Fruit fly (Drosophila melanogaster) whole organism, embryonic: ENCODE measurements around the gene CG32708.

Experiments used
- CG10274 ChIP-seq: fragments of 200-800 bp; sonication (Bioruptor generic); optimal IDR thresholded peaks from 3 replicates; lab custom pipeline; 2017; ENCODE audit warnings: missing biosample characterization, mild to moderate bottlenecking, missing genetic modification characterization
- CG10431 ChIP-seq: fragments of 200-800 bp; sonication (Bioruptor generic); optimal IDR thresholded peaks from 3 replicates; lab custom pipeline; 2018; ENCODE audit warnings: missing biosample characterization, mild to moderate bottlenecking, missing genetic modification characterization
- CG11695 ChIP-seq: fragments of 200-800 bp; sonication (Bioruptor generic); IDR thresholded peaks from 3 replicates; pipeline ENCODE4 v1.3.6; 2022; ENCODE audit warnings: missing biosample characterization, missing genetic modification characterization
- CG13287 ChIP-seq: fragments of 200-800 bp; sonication (Bioruptor generic); IDR thresholded peaks from 2 replicates; pipeline ENCODE4 v1.3.6; 2022; ENCODE audit warnings: missing biosample characterization, missing genetic modification characterization; ENCODE audit not compliant: partially characterized antibody
- CG14441 ChIP-seq: fragments of 200-800 bp; sonication (Bioruptor generic); IDR thresholded peaks from 2 replicates; pipeline ENCODE4 v1.3.6; 2022; ENCODE audit warnings: missing biosample characterization, missing genetic modification characterization
- CG15011 ChIP-seq: fragments of 200-800 bp; sonication (Bioruptor generic); optimal IDR thresholded peaks from 3 replicates; lab custom pipeline; 2018; ENCODE audit warnings: missing biosample characterization, mild to moderate bottlenecking, missing genetic modification characterization
- CG15514 ChIP-seq: fragments of 200-800 bp; sonication (Bioruptor generic); optimal IDR thresholded peaks from 3 replicates; lab custom pipeline; 2017; ENCODE audit warnings: missing biosample characterization, missing genetic modification characterization, mild to moderate bottlenecking, moderate library complexity, missing genetic modification reagents
- CG17802 ChIP-seq: fragments of 200-800 bp; sonication (Bioruptor generic); optimal IDR thresholded peaks from 2 replicates; lab custom pipeline; 2018; ENCODE audit warnings: missing biosample characterization, mild to moderate bottlenecking, missing genetic modification characterization, moderate library complexity
- CG18599 ChIP-seq: fragments of 200-800 bp; sonication (Bioruptor generic); optimal IDR thresholded peaks from 3 replicates; lab custom pipeline; 2017; ENCODE audit warnings: missing biosample characterization, missing genetic modification characterization, mild to moderate bottlenecking, moderate library complexity, missing genetic modification reagents
- CG30403 ChIP-seq: fragments of 200-800 bp; sonication (Bioruptor generic); optimal IDR thresholded peaks from 3 replicates; lab custom pipeline; 2016; ENCODE audit warnings: missing biosample characterization, missing genetic modification characterization
- CG3847 ChIP-seq: fragments of 200-800 bp; sonication (Bioruptor generic); IDR thresholded peaks from 2 replicates; pipeline ENCODE4 v1.3.6; 2022; ENCODE audit warnings: missing biosample characterization, missing genetic modification characterization
- CG4404 ChIP-seq: fragments of 200-800 bp; sonication (Bioruptor generic); IDR thresholded peaks from 2 replicates; pipeline ENCODE4 v1.3.6; 2022; ENCODE audit warnings: missing biosample characterization, missing genetic modification characterization
- CG4707 ChIP-seq: fragments of 200-800 bp; sonication (Bioruptor generic); optimal IDR thresholded peaks from 2 replicates; lab custom pipeline; 2018; ENCODE audit warnings: missing biosample characterization, mild to moderate bottlenecking, missing genetic modification characterization, moderate library complexity
- CG5953 ChIP-seq: fragments of 200-800 bp; sonication (Bioruptor generic); IDR thresholded peaks from 2 replicates; pipeline ENCODE4 v1.3.6; 2022; ENCODE audit warnings: missing biosample characterization, missing genetic modification characterization
- CG6683 ChIP-seq: fragments of 200-800 bp; sonication (Bioruptor generic); optimal IDR thresholded peaks from 2 replicates; lab custom pipeline; 2017; ENCODE audit warnings: missing biosample characterization, mild to moderate bottlenecking, missing genetic modification characterization, missing genetic modification reagents
- CG7271 ChIP-seq: fragments of 200-800 bp; sonication (Bioruptor generic); optimal IDR thresholded peaks from 2 replicates; lab custom pipeline; 2018; ENCODE audit warnings: missing biosample characterization, mild to moderate bottlenecking, missing genetic modification characterization, moderate library complexity
- CG7556 ChIP-seq: fragments of 200-800 bp; sonication (Bioruptor generic); optimal IDR thresholded peaks from 2 replicates; lab custom pipeline; 2017; ENCODE audit warnings: missing biosample characterization, mild to moderate bottlenecking, missing genetic modification characterization
- CG7786 ChIP-seq: fragments of 200-800 bp; sonication (Bioruptor generic); optimal IDR thresholded peaks from 2 replicates; lab custom pipeline; 2016; ENCODE audit warnings: missing biosample characterization, missing genetic modification characterization
- CHES-1-like ChIP-seq: fragments of 200-800 bp; sonication (Bioruptor generic); optimal IDR thresholded peaks from 2 replicates; lab custom pipeline; 2016; ENCODE audit warnings: missing biosample characterization, missing genetic modification characterization
- CkIIα-i1 ChIP-seq: fragments of 200-800 bp; sonication (Bioruptor generic); IDR thresholded peaks from 2 replicates; pipeline ENCODE4 v1.3.6; 2022; ENCODE audit warnings: missing biosample characterization, missing genetic modification characterization
- Dek ChIP-seq: fragments of 200-800 bp; sonication (Bioruptor generic); optimal IDR thresholded peaks from 3 replicates; lab custom pipeline; 2019; ENCODE audit warnings: missing biosample characterization, mild to moderate bottlenecking, missing genetic modification characterization, moderate library complexity
- Lim3 ChIP-seq: fragments of 200-800 bp; sonication (Bioruptor generic); IDR thresholded peaks from 2 replicates; pipeline ENCODE4 v1.3.6; 2022; ENCODE audit warnings: missing biosample characterization, missing genetic modification characterization
- Meics ChIP-seq: fragments of 200-800 bp; sonication (Bioruptor generic); optimal IDR thresholded peaks from 2 replicates; lab custom pipeline; 2017; ENCODE audit warnings: missing biosample characterization, mild to moderate bottlenecking, missing genetic modification characterization
- Myb ChIP-seq: fragments of 200-800 bp; sonication (Bioruptor generic); optimal IDR thresholded peaks from 2 replicates; lab custom pipeline; 2016; ENCODE audit warnings: missing biosample characterization, missing genetic modification characterization
- Nf-YA ChIP-seq: fragments of 200-800 bp; sonication (Bioruptor generic); IDR thresholded peaks from 2 replicates; pipeline ENCODE4 v1.3.6; 2022; ENCODE audit warnings: missing biosample characterization, missing genetic modification characterization
- Optix ChIP-seq: fragments of 200-800 bp; sonication (Bioruptor generic); IDR thresholded peaks from 3 replicates; pipeline ENCODE4 v1.3.6; 2022; ENCODE audit warnings: missing biosample characterization, missing genetic modification characterization
- Spps ChIP-seq: fragments of 200-800 bp; sonication (Bioruptor generic); optimal IDR thresholded peaks from 2 replicates; lab custom pipeline; 2018; ENCODE audit warnings: missing biosample characterization, mild to moderate bottlenecking, missing genetic modification characterization
- bbx ChIP-seq: fragments of 200-800 bp; sonication (Bioruptor generic); IDR thresholded peaks from 2 replicates; pipeline ENCODE4 v1.3.6; 2022; ENCODE audit warnings: missing biosample characterization, missing genetic modification characterization; ENCODE audit not compliant: partially characterized antibody
- bsh ChIP-seq, 2 experiments: fragments of 200-800 bp; sonication (Bioruptor generic); optimal IDR thresholded peaks; 2 replicates each; lab custom pipeline; 2017 to 2018; ENCODE audit warnings: mild to moderate bottlenecking in 2 of 2, missing biosample characterization in 2 of 2, missing genetic modification characterization in 2 of 2, moderate library complexity in 1 of 2
- caup ChIP-seq: fragments of 200-800 bp; sonication (Bioruptor generic); optimal IDR thresholded peaks from 3 replicates; lab custom pipeline; 2017; ENCODE audit warnings: missing biosample characterization, mild to moderate bottlenecking, missing genetic modification characterization, moderate library complexity; ENCODE audit not compliant: severe bottlenecking
- chm ChIP-seq: fragments of 200-800 bp; sonication (Bioruptor generic); IDR thresholded peaks from 2 replicates; pipeline ENCODE4 v1.3.6; 2022; ENCODE audit warnings: missing biosample characterization, missing genetic modification characterization
- gem ChIP-seq: fragments of 200-800 bp; sonication (Bioruptor generic); optimal IDR thresholded peaks from 2 replicates; lab custom pipeline; 2019; ENCODE audit warnings: missing biosample characterization, mild to moderate bottlenecking, missing genetic modification characterization, moderate library complexity
- gfzf ChIP-seq: fragments of 200-800 bp; sonication (Bioruptor generic); optimal IDR thresholded peaks from 2 replicates; lab custom pipeline; 2016; ENCODE audit warnings: missing biosample characterization, mild to moderate bottlenecking, missing genetic modification characterization, moderate library complexity
- gro ChIP-seq: fragments of 200-800 bp; sonication (Bioruptor generic); optimal IDR thresholded peaks from 2 replicates; lab custom pipeline; 2016; ENCODE audit warnings: missing biosample characterization, missing genetic modification characterization
- gt ChIP-seq: fragments of 200-800 bp; sonication (Bioruptor generic); IDR thresholded peaks from 2 replicates; pipeline ENCODE4 v1.3.6; 2022; ENCODE audit warnings: missing biosample characterization, missing genetic modification characterization
- jigr1 ChIP-seq: fragments of 200-800 bp; sonication (Bioruptor generic); IDR thresholded peaks from 3 replicates; pipeline ENCODE4 v1.3.6; 2022; ENCODE audit warnings: missing biosample characterization, missing genetic modification characterization
- jumu ChIP-seq: fragments of 200-800 bp; sonication (Bioruptor generic); optimal IDR thresholded peaks from 3 replicates; lab custom pipeline; 2016; ENCODE audit warnings: missing biosample characterization, missing genetic modification characterization
- mam ChIP-seq: fragments of 200-800 bp; sonication (Bioruptor generic); optimal IDR thresholded peaks from 3 replicates; lab custom pipeline; 2016; ENCODE audit warnings: missing biosample characterization, missing genetic modification characterization
- pb ChIP-seq: fragments of 200-800 bp; sonication (Bioruptor generic); optimal IDR thresholded peaks from 3 replicates; lab custom pipeline; 2016; ENCODE audit warnings: missing biosample characterization, missing genetic modification characterization
- prd ChIP-seq, 3 experiments: fragments of >200 bp in 2 of 3; fragments of 200-800 bp in 1 of 3; sonication (Bioruptor generic) in 1 of 3; optimal IDR thresholded peaks in 2 of 3; IDR thresholded peaks in 1 of 3; 2 replicates in 2 of 3; 3 replicates in 1 of 3; pipeline versions ENCODE4 v1.3.6 to Lab custom; 2017 to 2022; ENCODE audit warnings: missing biosample characterization in 1 of 3, missing genetic modification characterization in 1 of 3
- scrt ChIP-seq: fragments of 200-800 bp; sonication (Bioruptor generic); optimal IDR thresholded peaks from 2 replicates; lab custom pipeline; 2018; ENCODE audit warnings: missing biosample characterization, mild to moderate bottlenecking, missing genetic modification characterization, moderate library complexity
- sens ChIP-seq: fragments of 200-800 bp; sonication (Bioruptor generic); peaks from one replicate; lab custom pipeline; 2016; ENCODE audit warnings: missing biosample characterization, missing genetic modification characterization
- sens-2 ChIP-seq: fragments of 200-800 bp; sonication (Bioruptor generic); IDR thresholded peaks from 2 replicates; pipeline ENCODE4 v1.3.6; 2022; ENCODE audit warnings: missing biosample characterization, missing genetic modification characterization
- sim ChIP-seq: fragments of 200-800 bp; sonication (Bioruptor generic); IDR thresholded peaks from 2 replicates; pipeline ENCODE4 v1.3.6; 2022; ENCODE audit warnings: missing biosample characterization, missing genetic modification characterization
- sna ChIP-seq: fragments of 200-800 bp; sonication (Bioruptor generic); IDR thresholded peaks from 2 replicates; pipeline ENCODE4 v1.3.6; 2022; ENCODE audit warnings: missing biosample characterization, missing genetic modification characterization; ENCODE audit not compliant: partially characterized antibody
- trh ChIP-seq: fragments of 200-800 bp; sonication (Bioruptor generic); optimal IDR thresholded peaks from 2 replicates; lab custom pipeline; 2016; ENCODE audit warnings: missing biosample characterization, missing genetic modification characterization
- tx ChIP-seq: fragments of 200-800 bp; sonication (Bioruptor generic); optimal IDR thresholded peaks from 2 replicates; lab custom pipeline; 2016; ENCODE audit warnings: missing biosample characterization, missing genetic modification characterization
- unpg ChIP-seq: fragments of 200-800 bp; sonication (Bioruptor generic); optimal IDR thresholded peaks from 3 replicates; lab custom pipeline; 2018; ENCODE audit warnings: missing biosample characterization, mild to moderate bottlenecking, missing genetic modification characterization, moderate library complexity
- zen ChIP-seq: fragments of 200-800 bp; sonication (Bioruptor generic); optimal IDR thresholded peaks from 3 replicates; lab custom pipeline; 2018; ENCODE audit warnings: missing biosample characterization, mild to moderate bottlenecking, missing genetic modification characterization, moderate library complexity

CG32708 gene

DNA sequence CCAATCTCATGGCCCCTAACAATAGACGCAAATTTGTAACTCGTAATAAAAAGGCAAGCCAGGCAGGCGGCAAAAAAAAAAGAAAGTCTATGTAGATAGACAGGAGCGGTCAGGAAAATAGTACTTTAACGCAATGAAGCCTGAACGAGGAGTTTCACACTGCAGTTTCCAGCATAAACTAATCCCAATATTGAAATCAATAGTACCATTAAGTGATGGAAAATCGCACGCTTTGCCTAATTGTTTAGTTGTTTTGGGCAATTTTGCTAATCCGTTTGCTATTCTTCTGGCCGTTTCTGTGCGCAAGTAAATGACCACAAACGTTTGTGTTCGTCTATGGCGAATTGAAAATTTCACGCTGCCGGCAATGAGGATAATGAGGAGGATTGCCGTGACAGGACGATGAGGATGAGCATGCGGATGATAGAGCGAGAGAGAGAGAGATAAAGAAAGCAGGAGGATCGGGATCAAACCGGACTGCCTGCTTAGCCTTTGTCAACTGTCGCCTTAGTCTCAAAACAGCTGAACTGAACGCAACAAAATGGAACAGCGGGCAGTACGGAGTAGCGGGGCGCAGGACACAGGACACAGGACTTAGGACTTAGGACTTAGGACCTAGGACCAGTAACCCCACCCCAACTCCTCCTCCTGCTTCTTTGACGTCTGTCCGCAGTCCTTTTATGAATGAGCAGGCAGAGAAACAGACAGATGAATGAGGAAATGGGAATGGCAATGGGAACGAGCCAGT lies 41.7 kb downstream of the CG32708 start (continued):
- TF ChIP-seq bsh (GFP tag; optimal IDR thresholded peaks at IDR 0.05; lab: Kevin White, UChicago) (peak in 1 of 2 experiments; percentile 20), gfzf (GFP tag; lab: Kevin White, UChicago) (no peak), CG15514 (GFP tag; lab: Kevin White, UChicago) (no peak), gt (no peak), prd (optimal IDR thresholded peaks at IDR 0.05; lab: Kevin White, UChicago) (no peak), prd (GFP tag; IDR thresholded peaks at IDR 0.05; lab: Robert Waterston, UW) (peak; percentile 64; the same call in 2 of the 3 replicates), sim (GFP tag; lab: Robert Waterston, UW) (no peak), Lim3 (no peak), sens-2 (GFP tag; lab: Robert Waterston, UW) (no peak), jumu (no peak), Dek (tag; lab: Kevin White, UChicago) (no peak), CG7271 (no peak), sna (no peak), CG17802 (no peak), CHES-1-like (GFP tag; lab: Kevin White, UChicago) (no peak), tx (GFP tag; lab: Kevin White, UChicago) (no peak), caup (GFP tag; lab: Kevin White, UChicago) (no peak), Nf-YA (GFP tag; lab: Robert Waterston, UW) (no peak), CG14441 (GFP tag; lab: Robert Waterston, UW) (no peak), gro (GFP tag; lab: Kevin White, UChicago) (no peak), sens (GFP tag; lab: Kevin White, UChicago) (peak; percentile 67), pb (GFP tag; lab: Kevin White, UChicago) (no peak), zen (tag; lab: Kevin White, UChicago) (peak; percentile 92), CG18599 (GFP tag; lab: Kevin White, UChicago) (peak; percentile 51), Optix (no peak), scrt (GFP tag; lab: Kevin White, UChicago) (no peak), CG4404 (GFP tag; lab: Robert Waterston, UW) (no peak), gem (tag; lab: Kevin White, UChicago) (peak; percentile 49), CG3847 (GFP tag; lab: Robert Waterston, UW) (no peak), bbx (no peak), Myb (GFP tag; lab: Kevin White, UChicago) (no peak), jigr1 (GFP tag; lab: Robert Waterston, UW) (no peak), Spps (tag; lab: Kevin White, UChicago) (no peak), chm (GFP tag; lab: Robert Waterston, UW) (no peak), unpg (GFP tag; lab: Kevin White, UChicago) (peak; percentile 23), CG4707 (GFP tag; lab: Kevin White, UChicago) (no peak), CG7556 (no peak), CG7786 (peak; percentile 1), mam (GFP tag; lab: Kevin White, UChicago) (peak; percentile 11), CkIIα-i1 (GFP tag; lab: Robert Waterston, UW) (no peak), CG10431 (GFP tag; lab: Kevin White, UChicago) (no peak), CG11695 (0 out of 3 replicates have a peak, but pooled peaks have one; percentile 31), CG15011 (GFP tag; lab: Kevin White, UChicago) (no peak), CG30403 (GFP tag; lab: Kevin White, UChicago) (peak; percentile 30), CG10274 (GFP tag; lab: Kevin White, UChicago) (no peak), trh (GFP tag; lab: Kevin White, UChicago) (no peak), CG5953 (GFP tag; lab: Robert Waterston, UW) (no peak), Meics (GFP tag; lab: Kevin White, UChicago) (peak; percentile 12), CG6683 (GFP tag; lab: Kevin White, UChicago) (no peak), CG13287 (GFP tag; lab: Robert Waterston, UW) (no peak)
